Worm (Caenorhabditis elegans) whole organism, L2 larva: Measurements from ENCODE around the gene srt-34.

Experiments
- aly-2 ChIP-seq: fragments of 150-350 bp; optimal IDR thresholded peaks from 2 replicates; lab custom pipeline; 2014; ENCODE audit warnings: missing biosample characterization, missing genetic modification characterization
- ama-1 ChIP-seq: fragments of 150-350 bp; optimal IDR thresholded peaks from 2 replicates; lab custom pipeline; 2018; ENCODE audit warnings: inconsistent platforms
- blmp-1 ChIP-seq: sonication (generic microtip); optimal IDR thresholded peaks from 2 replicates; lab custom pipeline; 2017; ENCODE audit warnings: missing genetic modification characterization, mild to moderate bottlenecking, missing compliant biosample characterization, antibody characterized with exemption, moderate library complexity; ENCODE audit not compliant: insufficient read depth
- egl-27 ChIP-seq: sonication (generic microtip); optimal IDR thresholded peaks from 3 replicates; lab custom pipeline; 2017; ENCODE audit warnings: missing biosample characterization, missing genetic modification reagents, missing genetic modification characterization
- gmeb-1 ChIP-seq: fragments of 150-350 bp; optimal IDR thresholded peaks from 2 replicates; lab custom pipeline; 2014; ENCODE audit warnings: missing biosample characterization, missing genetic modification characterization
- mdl-1 ChIP-seq, 2 experiments: fragments of 150-350 bp in 1 of 2; sonication (generic microtip) in 1 of 2; optimal IDR thresholded peaks; 2 replicates each; lab custom pipeline; 2017; ENCODE audit warnings: missing biosample characterization in 2 of 2, missing genetic modification characterization in 2 of 2
- nhr-11 ChIP-seq: fragments of 150-350 bp; optimal IDR thresholded peaks from 2 replicates; lab custom pipeline; 2014; ENCODE audit warnings: missing biosample characterization, missing genetic modification characterization
- nhr-23 ChIP-seq: fragments of 150-350 bp; optimal IDR thresholded peaks from 2 replicates; lab custom pipeline; 2014; ENCODE audit warnings: missing biosample characterization, missing genetic modification reagents, missing genetic modification characterization
- nhr-237 ChIP-seq: fragments of 150-350 bp; optimal IDR thresholded peaks from 2 replicates; lab custom pipeline; 2014; ENCODE audit warnings: missing biosample characterization, missing genetic modification characterization
- peb-1 ChIP-seq: fragments of 150-350 bp; optimal IDR thresholded peaks from 2 replicates; lab custom pipeline; 2014; ENCODE audit warnings: missing biosample characterization, missing genetic modification characterization
- skn-1 ChIP-seq: sonication (generic microtip); optimal IDR thresholded peaks from 2 replicates; lab custom pipeline; 2017; ENCODE audit warnings: missing biosample characterization, missing genetic modification characterization
- unc-62 ChIP-seq: fragments of 150-350 bp; optimal IDR thresholded peaks from 2 replicates; lab custom pipeline; 2014; ENCODE audit warnings: missing biosample characterization, missing genetic modification reagents, missing genetic modification characterization
- ztf-11 ChIP-seq: sonication (generic microtip); optimal IDR thresholded peaks from 2 replicates; lab custom pipeline; 2017; ENCODE audit warnings: missing biosample characterization, missing genetic modification characterization
- ztf-4 ChIP-seq: fragments of 150-350 bp; optimal IDR thresholded peaks from 2 replicates; lab custom pipeline; 2014; ENCODE audit warnings: missing biosample characterization, missing genetic modification characterization

ce11 chrV:2810164-2810563 is 7.9 kb downstream of the srt-34 start, which contains the start of gene F54E2.1:
- TF ChIP-seq ztf-11 (tag; lab: Kevin White, UChicago): no peak
- no peak for TF ChIP-seq mdl-1 (tag; optimal IDR thresholded peaks at IDR 0.05; lab: Kevin White, UChicago)
- TF ChIP-seq blmp-1 (tag; lab: Kevin White, UChicago): no peak
- no peak for TF ChIP-seq egl-27
- no peak for TF ChIP-seq nhr-11 (tag; lab: Kevin White, UChicago)
- TF ChIP-seq peb-1: no peak
- peak; percentile 29 for TF ChIP-seq gmeb-1 (tag; lab: Kevin White, UChicago)
- no peak for TF ChIP-seq aly-2 (tag; lab: Kevin White, UChicago)
- no peak for TF ChIP-seq ztf-4 (tag; lab: Kevin White, UChicago)
- TF ChIP-seq nhr-237: no peak
- no peak for TF ChIP-seq ama-1 (lab: Kevin White, UChicago)
- no peak for TF ChIP-seq nhr-23
- TF ChIP-seq unc-62 (GFP tag; lab: Kevin White, UChicago): no peak
- TF ChIP-seq skn-1 (tag; lab: Kevin White, UChicago): no peak
